Fruit fly (Drosophila melanogaster): ENCODE results near the gene Eig71Ea.

- no peak for TF ChIP-seq EcR (GFP tag; optimal IDR thresholded peaks at IDR 0.05)
- TF ChIP-seq fd96Ca (GFP tag; IDR thresholded peaks at IDR 0.05) = no peak
- TF ChIP-seq CG4496 (GFP tag; IDR thresholded peaks at IDR 0.05) = no peak
- TF ChIP-seq gl (tag; optimal IDR thresholded peaks at IDR 0.05) = no peak
- TF ChIP-seq CG32121 (GFP tag; IDR thresholded peaks at IDR 0.05) = no peak
These were observed 30.0 kb upstream of the Eig71Ea start, which contains the start of gene CG7304 for dm6 chr3L:15679420-15679819.

Data from whole organism, pupa.